Worm (Caenorhabditis elegans): ENCODE results near the gene nhr-111.

DNA sequence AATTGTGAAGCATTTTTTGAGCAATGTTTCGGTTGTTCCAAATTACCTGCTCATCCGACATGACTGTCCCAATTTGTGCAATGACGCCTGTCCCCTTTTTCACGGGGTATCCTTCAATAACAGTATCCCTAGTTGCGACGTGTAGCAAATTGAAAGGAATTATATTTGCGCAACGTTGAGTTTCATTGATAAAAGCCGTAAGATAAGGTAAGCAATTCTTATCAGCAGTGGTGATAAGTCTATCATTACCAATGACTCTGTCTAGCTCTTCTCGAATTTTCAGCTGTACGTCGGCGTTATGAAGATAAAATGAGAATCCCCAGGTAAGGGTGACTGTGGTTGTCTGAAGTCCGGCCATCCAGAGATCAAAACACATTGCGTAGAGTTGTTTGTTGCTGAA lies 49.5 kb upstream of the nhr-111 start:
- no peak for TF ChIP-seq pha-4 (tag; optimal IDR thresholded peaks at IDR 0.05)
- TF ChIP-seq elt-3 (tag; optimal IDR thresholded peaks at IDR 0.05), result no peak
- TF ChIP-seq unc-62 (GFP tag; optimal IDR thresholded peaks at IDR 0.05), result no peak
- TF ChIP-seq unc-39 (tag; optimal IDR thresholded peaks at IDR 0.05), result no peak
- no peak for TF ChIP-seq lin-13 (tag; optimal IDR thresholded peaks at IDR 0.05)
- TF ChIP-seq nhr-12 (tag; optimal IDR thresholded peaks at IDR 0.05), result no peak
